Fruit fly (Drosophila melanogaster) whole organism, pupa: Measurements from ENCODE around the gene gro.
A peak's percentile ranks its signal among the peaks of the same experiment; 100 is the strongest.

Experiments
- CG14655 ChIP-seq: fragments of 200-800 bp; sonication (Bioruptor generic); optimal IDR thresholded peaks from 3 replicates; lab custom pipeline; 2017; ENCODE audit warnings: mild to moderate bottlenecking, missing biosample characterization, missing genetic modification reagents, missing genetic modification characterization
- CG15710 ChIP-seq: fragments of 200-800 bp; sonication (Bioruptor generic); optimal IDR thresholded peaks from 2 replicates; lab custom pipeline; 2018; ENCODE audit warnings: missing biosample characterization, mild to moderate bottlenecking, missing genetic modification characterization, moderate library complexity
- CG17806 ChIP-seq: fragments of 200-800 bp; sonication (Bioruptor generic); optimal IDR thresholded peaks from 2 replicates; lab custom pipeline; 2018; ENCODE audit warnings: missing biosample characterization, mild to moderate bottlenecking, missing genetic modification characterization, moderate library complexity
- CG34367 ChIP-seq: fragments of 200-800 bp; sonication (Bioruptor generic); optimal IDR thresholded peaks from 2 replicates; lab custom pipeline; 2018; ENCODE audit warnings: missing biosample characterization, mild to moderate bottlenecking, missing genetic modification characterization
- CG8159 ChIP-seq: fragments of 200-800 bp; sonication (Bioruptor generic); optimal IDR thresholded peaks from 3 replicates; lab custom pipeline; 2018; ENCODE audit warnings: missing biosample characterization, mild to moderate bottlenecking, missing genetic modification characterization, moderate library complexity
- D1 ChIP-seq: fragments of 200-800 bp; sonication (Bioruptor generic); optimal IDR thresholded peaks from 2 replicates; lab custom pipeline; 2018; ENCODE audit warnings: missing biosample characterization, mild to moderate bottlenecking, missing genetic modification characterization, moderate library complexity
- EcR ChIP-seq: fragments of 200-800 bp; sonication (Bioruptor generic); optimal IDR thresholded peaks from 3 replicates; lab custom pipeline; 2019; ENCODE audit warnings: missing biosample characterization, missing genetic modification characterization, mild to moderate bottlenecking, moderate library complexity, missing genetic modification reagents
- Pif1B ChIP-seq: fragments of 200-800 bp; sonication (Bioruptor generic); optimal IDR thresholded peaks from 3 replicates; lab custom pipeline; 2016; ENCODE audit warnings: missing biosample characterization, missing genetic modification characterization
- Snoo ChIP-seq: fragments of 200-800 bp; sonication (Bioruptor generic); optimal IDR thresholded peaks from 3 replicates; lab custom pipeline; 2017; ENCODE audit warnings: missing biosample characterization, mild to moderate bottlenecking, missing genetic modification characterization, inconsistent platforms
- fd96Ca ChIP-seq: fragments of 200-800 bp; sonication (Bioruptor generic); IDR thresholded peaks from 3 replicates; pipeline ENCODE4 v1.3.6; 2022; ENCODE audit warnings: missing biosample characterization, missing genetic modification characterization
- rn ChIP-seq: fragments of 200-800 bp; sonication (Bioruptor generic); IDR thresholded peaks from 2 replicates; pipeline ENCODE4 v1.3.6; 2022; ENCODE audit warnings: missing biosample characterization, missing genetic modification characterization

dm6 chr3R:26081380-26081991, 40.0 kb downstream of the gro start:
- TF ChIP-seq Snoo (tag; lab: Kevin White, UChicago) (peak; percentile 77), CG14655 (peak; percentile 78), D1 (tag; lab: Kevin White, UChicago) (no peak), EcR (GFP tag; lab: Kevin White, UChicago) (no peak), CG34367 (tag; lab: Kevin White, UChicago) (peak; percentile 68), Pif1B (GFP tag; lab: Kevin White, UChicago) (peak; percentile 66), rn (GFP tag; lab: Robert Waterston, UW) (peak; percentile 44; the same call in 1 of the 2 replicates), CG8159 (peak; percentile 83), CG17806 (tag; lab: Kevin White, UChicago) (peak; percentile 78), CG15710 (tag; lab: Kevin White, UChicago) (peak; percentile 79), fd96Ca (0 out of 3 replicates have a peak, but pooled peaks have one; percentile 46)
